Worm (Caenorhabditis elegans) whole organism, L4 larva: ENCODE data around the gene T13H5.1.

Experiments used
- F49E8.2 ChIP-seq: sonication (generic microtip); optimal IDR thresholded peaks from 2 replicates; lab custom pipeline; 2016; ENCODE audit warnings: missing compliant biosample characterization, mild to moderate bottlenecking, missing genetic modification characterization, borderline replicate concordance
- Y5F2A.4 ChIP-seq: fragments of 200-800 bp; sonication (Bioruptor generic); optimal IDR thresholded peaks from 2 replicates; lab custom pipeline; 2018; ENCODE audit warnings: mild to moderate bottlenecking, missing genetic modification characterization, missing compliant biosample characterization
- aha-1 ChIP-seq: fragments of 150-350 bp; peaks from one replicate; lab custom pipeline; 2014; ENCODE audit warnings: missing biosample characterization, missing genetic modification characterization
- cey-2 ChIP-seq: sonication (generic microtip); optimal IDR thresholded peaks from 3 replicates; lab custom pipeline; 2017; ENCODE audit warnings: missing genetic modification characterization, mild to moderate bottlenecking, missing compliant biosample characterization, antibody characterized with exemption, borderline replicate concordance; ENCODE audit not compliant: insufficient read depth
- ctbp-1 ChIP-seq: fragments of 200-800 bp; sonication (Bioruptor generic); IDR thresholded peaks from 2 replicates; pipeline ENCODE4 v1.3.6; 2022; ENCODE audit warnings: missing genetic modification reagents, missing genetic modification characterization, missing compliant biosample characterization
- daf-12 ChIP-seq: fragments of 150-350 bp; optimal IDR thresholded peaks from 2 replicates; lab custom pipeline; 2014; ENCODE audit warnings: missing biosample characterization, missing genetic modification reagents, missing genetic modification characterization
- daf-19 ChIP-seq: fragments of 200-800 bp; sonication (Bioruptor generic); conservative IDR thresholded peaks from 2 replicates; pipeline ENCODE4 v1.3.6; 2022; ENCODE audit warnings: missing genetic modification characterization, missing compliant biosample characterization
- dmd-6 ChIP-seq: fragments of 200-800 bp; sonication (Bioruptor generic); IDR thresholded peaks from 2 replicates; pipeline ENCODE4 v1.3.6; 2022; ENCODE audit warnings: missing genetic modification reagents, missing genetic modification characterization, missing compliant biosample characterization
- dpl-1 ChIP-seq: fragments of 150-350 bp; optimal IDR thresholded peaks from 2 replicates; lab custom pipeline; 2014; ENCODE audit warnings: missing biosample characterization, missing genetic modification reagents, missing genetic modification characterization
- dve-1 ChIP-seq: sonication (generic microtip); optimal IDR thresholded peaks from 2 replicates; lab custom pipeline; 2017; ENCODE audit warnings: antibody characterized with exemption, mild to moderate bottlenecking, missing genetic modification characterization, missing compliant biosample characterization; ENCODE audit not compliant: insufficient read depth
- egl-27 ChIP-seq: sonication (generic microtip); optimal IDR thresholded peaks from 3 replicates; lab custom pipeline; 2017; ENCODE audit warnings: missing biosample characterization, missing genetic modification reagents, missing genetic modification characterization
- hif-1 ChIP-seq, 2 experiments: sonication (generic microtip); optimal IDR thresholded peaks; 2 replicates each; lab custom pipeline; 2016 to 2017; ENCODE audit warnings: missing compliant biosample characterization in 2 of 2, missing genetic modification characterization in 2 of 2, missing genetic modification reagents in 2 of 2, missing genotype in 2 of 2, mild to moderate bottlenecking in 1 of 2
- hlh-11 ChIP-seq: fragments of 200-800 bp; sonication (Bioruptor generic); optimal IDR thresholded peaks from 2 replicates; lab custom pipeline; 2018; ENCODE audit warnings: mild to moderate bottlenecking, missing genetic modification characterization, missing compliant biosample characterization
- hlh-30 ChIP-seq: sonication (generic microtip); optimal IDR thresholded peaks from 2 replicates; lab custom pipeline; 2017; ENCODE audit warnings: antibody characterized with exemption, mild to moderate bottlenecking, missing genetic modification characterization, missing compliant biosample characterization; ENCODE audit not compliant: insufficient read depth
- hmg-1.1 ChIP-seq: fragments of 200-800 bp; sonication (Bioruptor generic); IDR thresholded peaks from 2 replicates; pipeline ENCODE4 v1.3.6; 2022; ENCODE audit warnings: missing genetic modification reagents, missing genetic modification characterization, missing compliant biosample characterization
- lim-7 ChIP-seq: fragments of 200-800 bp; sonication (Bioruptor generic); IDR thresholded peaks from 2 replicates; pipeline ENCODE4 v1.3.6; 2022; ENCODE audit warnings: missing genetic modification characterization, missing compliant biosample characterization
- lin-15B ChIP-seq: fragments of 150-350 bp; sonication (generic microtip); optimal IDR thresholded peaks from 3 replicates; lab custom pipeline; 2014; ENCODE audit warnings: missing biosample characterization, missing genetic modification characterization
- lsy-2 ChIP-seq, 2 experiments: fragments of 150-350 bp in 1 of 2; sonication (generic microtip) in 1 of 2; optimal IDR thresholded peaks; 2 replicates each; lab custom pipeline; 2014 to 2017; ENCODE audit warnings: missing biosample characterization in 2 of 2, missing genetic modification characterization in 2 of 2
- mdl-1 ChIP-seq, 2 experiments: fragments of 150-350 bp in 1 of 2; sonication (generic microtip) in 1 of 2; optimal IDR thresholded peaks; 2 replicates each; lab custom pipeline; 2014 to 2017; ENCODE audit warnings: missing biosample characterization in 2 of 2, missing genetic modification characterization in 2 of 2
- mep-1 ChIP-seq: fragments of 150-350 bp; sonication (generic microtip); optimal IDR thresholded peaks from 3 replicates; lab custom pipeline; 2014; ENCODE audit warnings: missing biosample characterization, missing genetic modification characterization
- nhr-10 ChIP-seq: fragments of 150-350 bp; optimal IDR thresholded peaks from 2 replicates; lab custom pipeline; 2014; ENCODE audit warnings: missing biosample characterization, missing genetic modification characterization
- nhr-102 ChIP-seq: sonication (generic microtip); optimal IDR thresholded peaks from 2 replicates; lab custom pipeline; 2016; ENCODE audit warnings: mild to moderate bottlenecking, missing genetic modification characterization, moderate library complexity, missing compliant biosample characterization
- nhr-11 ChIP-seq: fragments of 150-350 bp; optimal IDR thresholded peaks from 2 replicates; lab custom pipeline; 2014; ENCODE audit warnings: missing biosample characterization, missing genetic modification characterization
- nhr-25 ChIP-seq: sonication (generic microtip); optimal IDR thresholded peaks from 2 replicates; lab custom pipeline; 2017; ENCODE audit warnings: missing genetic modification characterization, mild to moderate bottlenecking, missing compliant biosample characterization, antibody characterized with exemption, moderate library complexity, borderline replicate concordance; ENCODE audit not compliant: insufficient read depth
- nhr-28 ChIP-seq: fragments of 150-350 bp; optimal IDR thresholded peaks from 2 replicates; lab custom pipeline; 2014; ENCODE audit warnings: missing biosample characterization, missing genetic modification characterization
- nhr-41 ChIP-seq: fragments of 200-800 bp; sonication (Bioruptor generic); IDR thresholded peaks from 2 replicates; pipeline ENCODE4 v1.3.6; 2022; ENCODE audit warnings: missing genetic modification reagents, missing genetic modification characterization, missing compliant biosample characterization
- nhr-48 ChIP-seq: sonication (generic microtip); optimal IDR thresholded peaks from 2 replicates; lab custom pipeline; 2016; ENCODE audit warnings: mild to moderate bottlenecking, missing genetic modification characterization, missing compliant biosample characterization
- pqm-1 ChIP-seq: sonication (generic microtip); optimal IDR thresholded peaks from 2 replicates; lab custom pipeline; 2017; ENCODE audit warnings: missing biosample characterization, missing genetic modification characterization
- saeg-2 ChIP-seq: fragments of 200-800 bp; sonication (Bioruptor generic); IDR thresholded peaks from 2 replicates; pipeline ENCODE4 v1.3.6; 2022; ENCODE audit warnings: missing genetic modification reagents, missing genetic modification characterization, missing compliant biosample characterization
- snpc-1.2 ChIP-seq: fragments of 200-800 bp; sonication (Bioruptor generic); IDR thresholded peaks from 2 replicates; pipeline ENCODE4 v1.3.6; 2022; ENCODE audit warnings: missing genetic modification reagents, missing genetic modification characterization, missing compliant biosample characterization
- snpc-4 ChIP-seq: fragments of 150-350 bp; optimal IDR thresholded peaks from 2 replicates; lab custom pipeline; 2014; ENCODE audit warnings: missing biosample characterization, missing genetic modification characterization
- spr-3 ChIP-seq: fragments of 200-800 bp; sonication (Bioruptor generic); optimal IDR thresholded peaks from 2 replicates; lab custom pipeline; 2018; ENCODE audit warnings: mild to moderate bottlenecking, missing genetic modification characterization, missing compliant biosample characterization
- tra-1 ChIP-seq: fragments of 200-800 bp; sonication (Bioruptor generic); IDR thresholded peaks from 2 replicates; pipeline ENCODE4 v1.3.6; 2022; ENCODE audit warnings: missing genetic modification reagents, missing genetic modification characterization, missing compliant biosample characterization
- unc-62 ChIP-seq, 3 experiments: fragments of 150-350 bp in 1 of 3; sonication (generic microtip); optimal IDR thresholded peaks in 2 of 3; peaks in 1 of 3; 1 replicate in 1 of 3; 2 replicates in 2 of 3; lab custom pipeline; 2014 to 2017; ENCODE audit warnings: missing biosample characterization in 3 of 3, missing genetic modification characterization in 3 of 3, missing genetic modification reagents in 3 of 3, missing genotype in 1 of 3

T13H5.1 gene

ce11 chrII:8441519-8441918 lies 67.3 kb downstream of the T13H5.1 start (continued):
- peak; percentile 31; the same call in 1 of the 2 replicates for TF ChIP-seq saeg-2 (GFP tag; lab: Robert Waterston, UW)
- no peak for TF ChIP-seq dve-1 (tag; lab: Kevin White, UChicago)
- peak; percentile 46 for TF ChIP-seq nhr-48 (tag; lab: Kevin White, UChicago)

- TF ChIP-seq nhr-10 (tag; lab: Kevin White, UChicago) (peak; percentile 51), nhr-41 (GFP tag; lab: Robert Waterston, UW) (no peak), hmg-1.1 (GFP tag; lab: Robert Waterston, UW) (no peak), Y5F2A.4 (no peak), spr-3 (GFP tag; lab: Kevin White, UChicago) (no peak), nhr-25 (tag; lab: Kevin White, UChicago) (peak; percentile 34), hlh-30 (tag; lab: Kevin White, UChicago) (peak; percentile 47), snpc-1.2 (GFP tag; lab: Robert Waterston, UW) (no peak), tra-1 (GFP tag; lab: Robert Waterston, UW) (no peak), egl-27 (no peak), lsy-2 (tag; optimal IDR thresholded peaks at IDR 0.05; lab: Kevin White, UChicago) (peak in 1 of 2 experiments; percentile 9), dpl-1 (no peak), F49E8.2 (tag; lab: Kevin White, UChicago) (no peak), hif-1 (tag; optimal IDR thresholded peaks at IDR 0.05; lab: Kevin White, UChicago) (no peak), hlh-11 (tag; lab: Kevin White, UChicago) (peak; percentile 61), ctbp-1 (no peak), pqm-1 (tag; lab: Kevin White, UChicago) (no peak), mdl-1 (tag; optimal IDR thresholded peaks at IDR 0.05; lab: Kevin White, UChicago) (peak in 1 of 2 experiments; percentile 67), daf-19 (no peak), nhr-28 (tag; lab: Kevin White, UChicago) (peak; percentile 97), lin-15B (tag; lab: Kevin White, UChicago) (no peak), dmd-6 (peak; percentile 18; the same call in 1 of the 2 replicates), cey-2 (peak; percentile 57), aha-1 (tag; lab: Kevin White, UChicago) (peak; percentile 5), lim-7 (GFP tag; lab: Robert Waterston, UW) (no peak), mep-1 (tag; lab: Kevin White, UChicago) (peak; percentile 37)
These were observed 68.1 kb downstream of the T13H5.1 start for ce11 chrII:8440792-8441191.

ce11 chrII:8440097-8440496 lies 68.8 kb downstream of the T13H5.1 start:
- TF ChIP-seq nhr-102 (tag; lab: Kevin White, UChicago) (no peak), tra-1 (GFP tag; lab: Robert Waterston, UW) (no peak), hlh-30 (tag; lab: Kevin White, UChicago) (peak; percentile 51), mdl-1 (tag; optimal IDR thresholded peaks at IDR 0.05; lab: Kevin White, UChicago) (peak in 1 of 2 experiments; percentile 35), nhr-28 (tag; lab: Kevin White, UChicago) (peak; percentile 77), dmd-6 (peak; percentile 48; the same call in 1 of the 2 replicates), pqm-1 (tag; lab: Kevin White, UChicago) (no peak), daf-12 (no peak), hlh-11 (tag; lab: Kevin White, UChicago) (peak; percentile 11), snpc-4 (tag; lab: Kevin White, UChicago) (no peak), saeg-2 (GFP tag; lab: Robert Waterston, UW) (no peak), nhr-11 (tag; lab: Kevin White, UChicago) (no peak)
- TF ChIP-seq, all 104 proteins: peak for 5

DNA sequence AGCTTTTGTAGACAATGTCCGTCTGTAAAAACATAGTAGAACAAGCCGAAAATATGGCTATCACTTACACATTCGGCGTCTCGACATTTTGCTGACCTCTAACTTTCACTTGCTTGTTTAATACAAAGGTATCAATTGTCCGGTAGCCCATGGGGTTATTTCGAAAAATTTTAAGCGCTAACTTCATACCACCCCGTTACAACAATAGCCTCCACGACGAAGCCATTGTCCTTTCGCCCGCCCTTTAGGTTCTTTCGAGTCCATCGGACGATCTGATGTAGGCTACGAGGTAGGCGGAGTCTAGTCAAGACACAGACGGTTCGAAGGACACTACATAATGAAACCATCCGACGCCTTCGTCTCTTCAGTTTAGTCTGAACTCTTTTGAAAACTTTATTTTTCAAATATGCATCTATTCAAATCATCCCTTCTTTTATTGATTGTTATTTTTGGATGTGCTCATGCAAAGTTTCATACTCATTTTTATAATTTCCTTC lies 70.0 kb downstream of the T13H5.1 start, which contains the start of gene lips-10:
Gene lips-10, plus strand, starts transcription at position 378 of the 497 bp plus-strand sequence.
- TF ChIP-seq unc-62 (GFP tag; optimal IDR thresholded peaks at IDR 0.05 in 1 of 2; lab: Kevin White, UChicago) (peak in 1 of 2 experiments; percentile 13), unc-62 (tag; optimal IDR thresholded peaks at IDR 0.05; lab: Kevin White, UChicago) (no peak), nhr-28 (tag; lab: Kevin White, UChicago) (peak; percentile 91), nhr-41 (GFP tag; lab: Robert Waterston, UW) (no peak)
- TF ChIP-seq, all 104 proteins: peak for 2
